Worm (Caenorhabditis elegans): ENCODE results near the gene cpz-2.

DNA sequence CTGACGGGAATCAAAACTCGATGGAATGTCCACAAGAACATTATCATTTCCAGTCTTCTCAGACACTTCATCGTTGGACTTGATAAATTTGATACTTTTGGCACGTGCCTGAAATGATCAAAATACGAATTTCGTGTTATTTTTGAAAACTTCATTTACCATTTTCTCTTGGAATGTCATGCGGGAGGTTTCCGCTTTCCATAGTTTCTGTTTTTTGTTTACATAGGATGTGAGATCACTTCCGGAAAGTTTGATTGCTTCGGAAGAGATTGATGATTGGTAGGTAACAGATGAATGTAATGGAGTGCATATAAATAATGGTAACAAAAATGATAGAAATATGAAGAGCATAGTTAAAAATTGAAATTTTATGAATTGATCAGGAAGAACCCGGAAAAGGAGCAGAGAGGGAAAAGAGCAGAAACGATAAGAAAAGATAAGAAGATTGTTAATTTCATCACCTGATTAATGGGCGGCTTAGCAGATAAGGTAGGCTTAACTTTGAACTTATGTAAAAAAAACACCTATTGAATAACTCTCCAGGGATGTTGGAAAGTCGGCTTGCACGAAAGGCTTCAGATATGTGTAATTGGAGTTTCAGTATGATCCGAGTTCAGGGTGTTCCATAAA is 23.2 kb upstream of the cpz-2 start, which contains the start of gene F32H5.1:
- TF ChIP-seq ceh-82 (tag; optimal IDR thresholded peaks at IDR 0.05) (no peak), mdl-1 (tag; optimal IDR thresholded peaks at IDR 0.05) (no peak), snpc-4 (tag; optimal IDR thresholded peaks at IDR 0.05) (no peak), blmp-1 (tag; optimal IDR thresholded peaks at IDR 0.05; ENCODE audit: insufficient read depth) (peak; percentile 19), aly-2 (tag; optimal IDR thresholded peaks at IDR 0.05) (no peak), ztf-11 (tag; optimal IDR thresholded peaks at IDR 0.05) (no peak), nhr-11 (tag; optimal IDR thresholded peaks at IDR 0.05) (no peak), lsy-2 (tag; optimal IDR thresholded peaks at IDR 0.05) (no peak), nhr-6 (tag; optimal IDR thresholded peaks at IDR 0.05) (no peak), nhr-12 (tag; optimal IDR thresholded peaks at IDR 0.05) (no peak), ztf-4 (tag; optimal IDR thresholded peaks at IDR 0.05) (no peak), lin-11 (tag; optimal IDR thresholded peaks at IDR 0.05) (no peak), ama-1 (optimal IDR thresholded peaks at IDR 0.05) (no peak), egl-27 (tag; optimal IDR thresholded peaks at IDR 0.05) (no peak)

Measured in whole organism, L2 larva.